Worm (Caenorhabditis elegans): ENCODE data around the gene vps-22.

DNA sequence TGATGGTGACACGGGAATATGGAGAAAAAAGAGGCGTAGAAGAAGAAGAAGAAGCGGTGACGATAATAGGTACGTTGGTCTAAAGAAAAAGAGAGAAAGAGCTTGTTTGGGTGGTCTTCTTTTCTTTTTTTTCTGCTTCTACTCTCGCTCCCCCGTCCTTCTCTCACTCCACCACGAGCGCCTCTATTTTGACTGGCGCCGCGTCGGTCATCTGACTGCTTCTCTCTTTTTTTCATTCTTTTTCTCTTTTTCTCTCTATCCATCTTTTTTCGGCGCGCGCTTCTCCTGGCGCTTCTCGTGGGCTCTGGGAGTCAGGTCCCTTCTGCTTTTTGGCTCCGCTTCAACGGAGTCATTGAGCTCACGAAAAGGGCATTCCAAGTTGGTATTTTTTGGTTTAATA, 11.9 kb downstream of the vps-22 start:
- no peak for TF ChIP-seq Y55F3AM.14 (GFP tag; optimal IDR thresholded peaks at IDR 0.05)
- peak; percentile 13 to 37 for TF ChIP-seq mdl-1 (tag; optimal IDR thresholded peaks at IDR 0.05)
- no peak for TF ChIP-seq ama-1 (optimal IDR thresholded peaks at IDR 0.05)
- no peak for TF ChIP-seq lin-13 (GFP tag; optimal IDR thresholded peaks at IDR 0.05)
- peak; percentile 57 for TF ChIP-seq F13H6.1 (tag; optimal IDR thresholded peaks at IDR 0.05)
- TF ChIP-seq ztf-4 (tag; optimal IDR thresholded peaks at IDR 0.05), result no peak
- peak in 1 of 2 experiments; percentile 51 for TF ChIP-seq lsy-2 (tag; optimal IDR thresholded peaks at IDR 0.05)
- no peak for TF ChIP-seq nhr-12 (tag; optimal IDR thresholded peaks at IDR 0.05)
- no peak for TF ChIP-seq aly-2 (tag; optimal IDR thresholded peaks at IDR 0.05)
- TF ChIP-seq ceh-82 (tag; optimal IDR thresholded peaks at IDR 0.05), result no peak

Data from whole organism, L2 larva.